Worm (Caenorhabditis elegans) whole organism, L4 larva: ENCODE measurements around the gene catp-6.

ENCODE experiments used
- Y75B8A.6 ChIP-seq: fragments of 200-800 bp; sonication (Bioruptor generic); IDR thresholded peaks from 2 replicates; pipeline ENCODE4 v1.3.6; 2022; ENCODE audit warnings: missing genetic modification reagents, missing genetic modification characterization, missing compliant biosample characterization
- ceh-44 ChIP-seq: fragments of 200-800 bp; sonication (Bioruptor generic); IDR thresholded peaks from 2 replicates; pipeline ENCODE4 v1.3.6; 2022; ENCODE audit warnings: missing genetic modification reagents, missing genetic modification characterization, missing compliant biosample characterization
- fos-1 ChIP-seq: fragments of 150-350 bp; optimal IDR thresholded peaks from 2 replicates; lab custom pipeline; 2014; ENCODE audit warnings: missing biosample characterization, missing genetic modification characterization
- lin-15B ChIP-seq: fragments of 150-350 bp; sonication (generic microtip); optimal IDR thresholded peaks from 3 replicates; lab custom pipeline; 2014; ENCODE audit warnings: missing biosample characterization, missing genetic modification characterization
- mxl-3 ChIP-seq: fragments of 200-800 bp; sonication (Bioruptor generic); optimal IDR thresholded peaks from 2 replicates; lab custom pipeline; 2018; ENCODE audit warnings: mild to moderate bottlenecking, missing genetic modification characterization, missing compliant biosample characterization
- nhr-237 ChIP-seq: sonication (generic microtip); optimal IDR thresholded peaks from 2 replicates; lab custom pipeline; 2017; ENCODE audit warnings: missing biosample characterization, missing genetic modification characterization
- nhr-28 ChIP-seq: fragments of 150-350 bp; optimal IDR thresholded peaks from 2 replicates; lab custom pipeline; 2014; ENCODE audit warnings: missing biosample characterization, missing genetic modification characterization
- nhr-77 ChIP-seq: fragments of 150-350 bp; optimal IDR thresholded peaks from 2 replicates; lab custom pipeline; 2014; ENCODE audit warnings: missing biosample characterization, missing genetic modification characterization
- unc-62 ChIP-seq, 3 experiments: fragments of 150-350 bp in 1 of 3; sonication (generic microtip); optimal IDR thresholded peaks in 2 of 3; peaks in 1 of 3; 1 replicate in 1 of 3; 2 replicates in 2 of 3; lab custom pipeline; 2014 to 2017; ENCODE audit warnings: missing biosample characterization in 3 of 3, missing genetic modification characterization in 3 of 3, missing genetic modification reagents in 3 of 3, missing genotype in 1 of 3

DNA sequence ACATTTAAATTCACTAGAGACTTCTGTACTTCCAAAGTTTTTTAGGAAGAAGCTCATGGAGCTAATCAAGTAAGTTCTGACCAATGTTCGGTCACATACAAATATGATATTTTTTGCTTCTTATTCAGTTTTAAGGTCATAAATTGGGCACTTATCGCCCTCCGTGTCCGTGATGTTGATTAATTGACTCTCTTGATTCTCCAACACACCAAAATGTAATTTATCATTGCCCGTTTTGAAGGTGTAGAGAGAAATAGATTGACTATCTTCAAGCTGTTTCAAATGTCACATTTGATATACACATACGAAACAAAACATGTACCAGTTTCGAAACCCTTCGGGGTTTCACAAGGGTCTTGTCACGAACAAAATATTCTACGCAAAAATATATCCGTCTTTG is 33.7 kb downstream of the catp-6 start:
- peak in 1 of 2 experiments; percentile 91 for TF ChIP-seq unc-62 (GFP tag; optimal IDR thresholded peaks at IDR 0.05 in 1 of 2; lab: Kevin White, UChicago)
- no peak for TF ChIP-seq unc-62 (tag; optimal IDR thresholded peaks at IDR 0.05; lab: Kevin White, UChicago)
- TF ChIP-seq nhr-28 (tag; lab: Kevin White, UChicago), result peak; percentile 50
- TF ChIP-seq nhr-77 (tag; lab: Kevin White, UChicago), result no peak
- TF ChIP-seq fos-1, result no peak
- no peak for TF ChIP-seq ceh-44 (GFP tag; lab: Robert Waterston, UW)
- TF ChIP-seq lin-15B (tag; lab: Kevin White, UChicago), result no peak
- TF ChIP-seq Y75B8A.6 (GFP tag; lab: Robert Waterston, UW), result no peak
- no peak for TF ChIP-seq mxl-3 (GFP tag; lab: Kevin White, UChicago)
- TF ChIP-seq nhr-237 (tag; lab: Kevin White, UChicago), result no peak
